Worm (Caenorhabditis elegans): ENCODE results near the gene gldi-5.

- TF ChIP-seq unc-39 (tag; optimal IDR thresholded peaks at IDR 0.05) (no peak), unc-62 (GFP tag; optimal IDR thresholded peaks at IDR 0.05) (no peak), mbf-1 (tag; optimal IDR thresholded peaks at IDR 0.05) (no peak), ztf-1 (GFP tag; conservative IDR thresholded peaks at IDR 0.05) (no peak), fos-1 (tag; optimal IDR thresholded peaks at IDR 0.05) (no peak), skn-1 (tag; optimal IDR thresholded peaks at IDR 0.05) (no peak), mdl-1 (tag; optimal IDR thresholded peaks at IDR 0.05) (no peak), nhr-237 (tag; optimal IDR thresholded peaks at IDR 0.05) (no peak), nhr-6 (tag; optimal IDR thresholded peaks at IDR 0.05) (no peak), ceh-16 (tag; optimal IDR thresholded peaks at IDR 0.05) (no peak)
Measured at ce11 chrIII:3726443-3726842, at the start of gene gldi-5.
